Fruit fly (Drosophila melanogaster) whole organism, prepupa: ENCODE data around the gene CG12470.

ENCODE experiments used
- CG10631 ChIP-seq: fragments of 200-800 bp; sonication (Bioruptor generic); optimal IDR thresholded peaks from 2 replicates; lab custom pipeline; 2016; ENCODE audit warnings: missing biosample characterization, missing genetic modification characterization
- CG10669 ChIP-seq: fragments of 200-800 bp; sonication (Bioruptor generic); optimal IDR thresholded peaks from 3 replicates; lab custom pipeline; 2018; ENCODE audit warnings: missing biosample characterization, mild to moderate bottlenecking, missing genetic modification characterization, moderate library complexity
- CG32006 ChIP-seq: fragments of 200-800 bp; sonication (Bioruptor generic); optimal IDR thresholded peaks from 3 replicates; lab custom pipeline; 2017; ENCODE audit warnings: missing biosample characterization, mild to moderate bottlenecking, missing genetic modification characterization
- CG6163 ChIP-seq: fragments of 200-800 bp; sonication (Bioruptor generic); IDR thresholded peaks from 3 replicates; pipeline ENCODE4 v1.3.6; 2022; ENCODE audit warnings: missing biosample characterization, missing genetic modification characterization
- CG6276 ChIP-seq: fragments of 200-800 bp; sonication (Bioruptor generic); optimal IDR thresholded peaks from 2 replicates; lab custom pipeline; 2017; ENCODE audit warnings: missing biosample characterization, mild to moderate bottlenecking, missing genetic modification characterization
- CG6792 ChIP-seq: fragments of 200-800 bp; sonication (Bioruptor generic); optimal IDR thresholded peaks from 3 replicates; lab custom pipeline; 2016; ENCODE audit warnings: missing biosample characterization, missing genetic modification characterization
- OdsH ChIP-seq: fragments of 200-800 bp; sonication (Bioruptor generic); optimal IDR thresholded peaks from 3 replicates; lab custom pipeline; 2016; ENCODE audit warnings: missing biosample characterization, missing genetic modification characterization
- Sox102F ChIP-seq: fragments of 200-800 bp; sonication (Bioruptor generic); optimal IDR thresholded peaks from 2 replicates; lab custom pipeline; 2016; ENCODE audit warnings: missing biosample characterization, mild to moderate bottlenecking, missing genetic modification characterization
- achi ChIP-seq: fragments of 200-800 bp; sonication (Bioruptor generic); optimal IDR thresholded peaks from 3 replicates; lab custom pipeline; 2016; ENCODE audit warnings: missing biosample characterization, missing genetic modification characterization
- eg ChIP-seq: fragments of 200-800 bp; sonication (Bioruptor generic); IDR thresholded peaks from 3 replicates; pipeline ENCODE4 v1.3.6; 2022; ENCODE audit warnings: missing biosample characterization, missing genetic modification characterization
- pdm3 ChIP-seq: fragments of 200-800 bp; sonication (Bioruptor generic); optimal IDR thresholded peaks from 3 replicates; lab custom pipeline; 2016; ENCODE audit warnings: missing biosample characterization, missing genetic modification characterization
- ss ChIP-seq, 2 experiments: fragments of 200-800 bp; sonication (Bioruptor generic); optimal IDR thresholded peaks; 2 replicates in 1 of 2; 3 replicates in 1 of 2; lab custom pipeline; 2017 to 2018; ENCODE audit warnings: mild to moderate bottlenecking in 2 of 2, missing biosample characterization in 2 of 2, missing genetic modification characterization in 2 of 2, moderate library complexity in 1 of 2

DNA sequence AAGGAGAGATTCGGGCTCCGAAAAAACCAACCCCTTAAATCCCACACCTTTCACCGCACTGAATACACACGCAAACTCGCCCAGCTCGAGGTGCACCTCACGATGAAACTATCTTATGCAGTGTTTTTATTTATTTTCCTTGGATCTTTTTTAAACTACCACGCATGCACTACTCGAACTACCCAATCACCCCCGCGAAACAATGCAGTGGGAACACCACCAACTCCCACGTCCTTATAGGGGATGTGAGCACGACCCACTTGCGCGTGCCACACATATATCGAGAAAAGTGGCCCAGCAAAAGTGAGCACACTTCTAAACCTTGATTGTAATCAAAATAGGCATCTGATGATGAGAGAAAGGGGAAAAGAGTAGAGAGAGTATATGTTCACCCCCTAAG is 30.9 kb upstream of the CG12470 start:
- no peak for TF ChIP-seq CG10669 (GFP tag; lab: Kevin White, UChicago)
- no peak for TF ChIP-seq Sox102F (GFP tag; lab: Kevin White, UChicago)
- TF ChIP-seq CG6276: no peak
- no peak for TF ChIP-seq CG10631
- TF ChIP-seq ss (GFP tag; optimal IDR thresholded peaks at IDR 0.05; lab: Kevin White, UChicago): no peak
- no peak for TF ChIP-seq CG32006 (GFP tag; lab: Kevin White, UChicago)
- TF ChIP-seq achi: no peak
- TF ChIP-seq eg (GFP tag; lab: Robert Waterston, UW): no peak
- no peak for TF ChIP-seq CG6163 (GFP tag; lab: Robert Waterston, UW)
- no peak for TF ChIP-seq OdsH (GFP tag; lab: Kevin White, UChicago)
- TF ChIP-seq CG6792 (GFP tag; lab: Kevin White, UChicago): no peak
- no peak for TF ChIP-seq pdm3 (GFP tag; lab: Kevin White, UChicago)
